Fruit fly (Drosophila melanogaster) whole organism, prepupa: ENCODE data around the gene GABA-B-R2.
"Not testable (repeated sequence)": the region's sequence is repeated elsewhere in the genome, so short reads cannot be mapped to it uniquely, and the experiment has no call there.

ENCODE experiments used
- Blimp-1 ChIP-seq: fragments of 200-800 bp; sonication (Bioruptor generic); optimal IDR thresholded peaks from 3 replicates; lab custom pipeline; 2017; ENCODE audit warnings: missing biosample characterization, missing genetic modification characterization, mild to moderate bottlenecking, moderate library complexity, missing genetic modification reagents
- CG16779 ChIP-seq: fragments of 200-800 bp; sonication (Bioruptor generic); optimal IDR thresholded peaks from 3 replicates; lab custom pipeline; 2017; ENCODE audit warnings: missing biosample characterization, mild to moderate bottlenecking, missing genetic modification characterization
- CG9139 ChIP-seq: fragments of 200-800 bp; sonication (Bioruptor generic); optimal IDR thresholded peaks from 3 replicates; lab custom pipeline; 2017; ENCODE audit warnings: missing biosample characterization, mild to moderate bottlenecking, missing genetic modification characterization
- Ets21C ChIP-seq: fragments of 200-800 bp; sonication (Bioruptor generic); optimal IDR thresholded peaks from 3 replicates; lab custom pipeline; 2016; ENCODE audit warnings: missing biosample characterization, missing genetic modification characterization
- Met ChIP-seq: fragments of 200-800 bp; sonication (Bioruptor generic); optimal IDR thresholded peaks from 3 replicates; lab custom pipeline; 2016; ENCODE audit warnings: missing biosample characterization, missing genetic modification characterization
- Sox102F ChIP-seq: fragments of 200-800 bp; sonication (Bioruptor generic); optimal IDR thresholded peaks from 2 replicates; lab custom pipeline; 2016; ENCODE audit warnings: missing biosample characterization, mild to moderate bottlenecking, missing genetic modification characterization

DNA sequence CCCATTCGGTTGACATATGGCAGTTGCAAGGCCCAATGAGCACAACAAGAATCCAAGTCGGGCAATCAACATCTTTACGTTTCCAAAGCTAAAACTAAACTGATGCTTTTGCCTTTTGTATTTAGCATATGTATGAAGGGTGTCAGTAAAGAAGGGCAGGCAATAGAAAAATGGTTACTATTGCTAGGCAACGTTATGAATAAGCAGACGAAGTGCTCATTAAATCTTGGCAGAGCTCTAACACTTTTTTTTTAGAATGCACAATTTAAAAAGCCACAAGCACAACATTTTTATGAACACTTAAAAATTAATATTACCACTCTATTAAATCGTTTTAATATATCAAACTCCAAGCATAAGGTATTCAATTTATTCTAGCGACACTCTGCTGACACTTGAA, 39.4 kb downstream of the GABA-B-R2 start, which contains the start of gene Sfp93F:
- TF ChIP-seq Ets21C (GFP tag; lab: Kevin White, UChicago); CG16779 (tag; lab: Kevin White, UChicago); Blimp-1 (GFP tag; lab: Kevin White, UChicago); Met (GFP tag; lab: Kevin White, UChicago); Sox102F (GFP tag; lab: Kevin White, UChicago); CG9139 (GFP tag; lab: Kevin White, UChicago): not testable (repeated sequence)
